Fruit fly (Drosophila melanogaster): ENCODE data around the gene spas.

Gene spas

dm6 chr3R:23992823-23993797, 44.9 kb upstream of the spas start, which contains the start of the genes Epp and Rab7:
Gene Epp, minus strand, starts transcription at chr3R:23992916.
Gene Rab7, plus strand, starts transcription at chr3R:23993008.
- TF ChIP-seq Hr78 (GFP tag; optimal IDR thresholded peaks at IDR 0.05) (no peak), Myc (optimal IDR thresholded peaks at IDR 0.05) (no peak), Dfd (GFP tag; optimal IDR thresholded peaks at IDR 0.05) (no peak), CG32264 (GFP tag; optimal IDR thresholded peaks at IDR 0.05) (no peak), lola (GFP tag; optimal IDR thresholded peaks at IDR 0.05) (no peak), br (GFP tag; optimal IDR thresholded peaks at IDR 0.05) (peak; percentile 69), Hnf4 (GFP tag; optimal IDR thresholded peaks at IDR 0.05) (peak; percentile 83), CG9705 (GFP tag; optimal IDR thresholded peaks at IDR 0.05) (no peak), foxo (GFP tag; optimal IDR thresholded peaks at IDR 0.05) (peak in 1 of 2 experiments; percentile 66), brk (GFP tag; optimal IDR thresholded peaks at IDR 0.05) (no peak), HLH106 (tag; optimal IDR thresholded peaks at IDR 0.05) (peak; percentile 38), pan (optimal IDR thresholded peaks at IDR 0.05) (no peak), Abd-B (GFP tag; optimal IDR thresholded peaks at IDR 0.05) (no peak), dsf (GFP tag; optimal IDR thresholded peaks at IDR 0.05; ENCODE audit: borderline replicate concordance) (peak; percentile 52), N (GFP tag; optimal IDR thresholded peaks at IDR 0.05) (no peak), fru (GFP tag; optimal IDR thresholded peaks at IDR 0.05) (peak; percentile 55), jim (GFP tag; optimal IDR thresholded peaks at IDR 0.05) (peak; percentile 9), sage (GFP tag; optimal IDR thresholded peaks at IDR 0.05) (no peak), Jra (GFP tag; optimal IDR thresholded peaks at IDR 0.05) (peak; percentile 51), dmrt93B (GFP tag; optimal IDR thresholded peaks at IDR 0.05) (no peak), Sp1 (GFP tag; optimal IDR thresholded peaks at IDR 0.05) (peak; percentile 56), OdsH (GFP tag; optimal IDR thresholded peaks at IDR 0.05) (peak; percentile 45), Hr83 (GFP tag; optimal IDR thresholded peaks at IDR 0.05; ENCODE audit: poor library complexity, severe bottlenecking) (peak; percentile 88), GATAd (GFP tag; optimal IDR thresholded peaks at IDR 0.05) (peak; percentile 43), Vsx2 (GFP tag; optimal IDR thresholded peaks at IDR 0.05; ENCODE audit: partially characterized antibody) (peak; percentile 99), tai (GFP tag; optimal IDR thresholded peaks at IDR 0.05) (no peak), psq (GFP tag; optimal IDR thresholded peaks at IDR 0.05) (peak; percentile 17), h (GFP tag; optimal IDR thresholded peaks at IDR 0.05) (peak; percentile 67), CrebA (GFP tag; optimal IDR thresholded peaks at IDR 0.05; ENCODE audit: borderline replicate concordance) (no peak), sv (GFP tag; optimal IDR thresholded peaks at IDR 0.05) (no peak), rgr (GFP tag; optimal IDR thresholded peaks at IDR 0.05) (peak; percentile 71), ey (GFP tag; optimal IDR thresholded peaks at IDR 0.05) (peak; percentile 35), Dif (GFP tag; optimal IDR thresholded peaks at IDR 0.05; ENCODE audit: partially characterized antibody) (no peak), Mio (GFP tag; optimal IDR thresholded peaks at IDR 0.05) (no peak), Rel (GFP tag; optimal IDR thresholded peaks at IDR 0.05) (no peak), Rel (tag; optimal IDR thresholded peaks at IDR 0.05) (peak; percentile 67), woc (GFP tag; optimal IDR thresholded peaks at IDR 0.05) (no peak), usp (GFP tag; optimal IDR thresholded peaks at IDR 0.05) (no peak), dl (GFP tag; optimal IDR thresholded peaks at IDR 0.05; ENCODE audit: insufficient read depth in 1 of 2, partially characterized antibody in 2 of 2) (no peak)

- TF ChIP-seq Hnf4 (GFP tag; optimal IDR thresholded peaks at IDR 0.05) = no peak
Measured at dm6 chr3R:23994578-23994977, 43.4 kb upstream of the spas start.

Measured in whole organism, wandering third instar larva.